Fruit fly (Drosophila melanogaster): ENCODE data around the gene CG11438.

dm6 chr3L:22460428-22460827 is 5.0 kb upstream of the CG11438 start:
- TF ChIP-seq Dll (optimal IDR thresholded peaks at IDR 0.05) (no peak), usp (GFP tag; optimal IDR thresholded peaks at IDR 0.05) (no peak), CG8478 (optimal IDR thresholded peaks at IDR 0.05) (no peak)

All from whole organism.